Fruit fly (Drosophila melanogaster): Measurements from ENCODE around the gene Sfp24Bb.

Sfp24Bb gene

DNA sequence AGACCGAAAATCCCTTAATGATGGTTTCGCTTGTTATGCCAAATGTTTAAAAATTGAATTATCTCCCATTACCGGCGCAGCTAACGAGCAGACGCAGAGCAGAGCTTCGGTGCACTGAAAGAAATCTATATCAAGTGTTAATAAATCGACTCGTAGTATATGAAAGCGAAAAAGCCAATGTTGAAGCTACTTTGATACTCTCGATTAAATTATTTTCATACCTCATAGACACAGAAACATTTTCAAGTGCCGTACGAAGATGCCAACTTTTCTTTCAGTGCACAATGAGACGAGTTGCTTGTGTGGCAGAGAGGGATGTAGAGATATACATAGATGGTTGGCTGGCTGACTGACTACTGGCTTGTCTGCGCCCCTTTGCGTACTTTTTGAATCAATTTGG, 6.2 kb upstream of the Sfp24Bb start (continued):
- TF ChIP-seq hb (GFP tag; IDR thresholded peaks at IDR 0.05; ENCODE audit: partially characterized antibody) (no peak), CG15073 (GFP tag; optimal IDR thresholded peaks at IDR 0.05) (no peak), CG33557 (GFP tag; optimal IDR thresholded peaks at IDR 0.05) (no peak), zen2 (GFP tag; IDR thresholded peaks at IDR 0.05; ENCODE audit: partially characterized antibody) (no peak), HHEX (GFP tag; optimal IDR thresholded peaks at IDR 0.05) (no peak), Spps (tag; optimal IDR thresholded peaks at IDR 0.05) (peak; percentile 3), D (optimal IDR thresholded peaks at IDR 0.05) (no peak), D (GFP tag; optimal IDR thresholded peaks at IDR 0.05) (peak; percentile 40), Gsc (GFP tag; IDR thresholded peaks at IDR 0.05) (no peak), lola (GFP tag; optimal IDR thresholded peaks at IDR 0.05) (peak in 1 of 3 experiments; percentile 72), nau (GFP tag; optimal IDR thresholded peaks at IDR 0.05) (no peak), CG8089 (GFP tag; optimal IDR thresholded peaks at IDR 0.05) (no peak), ato (GFP tag; IDR thresholded peaks at IDR 0.05; ENCODE audit: partially characterized antibody) (no peak), Xrp1 (GFP tag; IDR thresholded peaks at IDR 0.05) (peak; percentile 73), klu (GFP tag; IDR thresholded peaks at IDR 0.05) (no peak), BtbVII (GFP tag; optimal IDR thresholded peaks at IDR 0.05) (no peak), CG1647 (GFP tag; optimal IDR thresholded peaks at IDR 0.05) (no peak), caup (GFP tag; optimal IDR thresholded peaks at IDR 0.05; ENCODE audit: severe bottlenecking) (no peak), CG8388 (GFP tag; optimal IDR thresholded peaks at IDR 0.05) (peak; percentile 39), CG6689 (GFP tag; IDR thresholded peaks at IDR 0.05) (peak; percentile 42), CG4360 (GFP tag; IDR thresholded peaks at IDR 0.05) (no peak), lab (GFP tag; optimal IDR thresholded peaks at IDR 0.05) (no peak), E2f1 (GFP tag; IDR thresholded peaks at IDR 0.05) (peak; percentile 46; the same call in 1 of the 2 replicates), ac (GFP tag; optimal IDR thresholded peaks at IDR 0.05) (no peak), pho (GFP tag; optimal IDR thresholded peaks at IDR 0.05) (no peak), CG31441 (GFP tag; IDR thresholded peaks at IDR 0.05) (peak; percentile 48; the same call in 1 of the 2 replicates), ems (GFP tag; optimal IDR thresholded peaks at IDR 0.05) (no peak), Side (GFP tag; optimal IDR thresholded peaks at IDR 0.05) (peak; percentile 17), sima (GFP tag; optimal IDR thresholded peaks at IDR 0.05) (no peak), CG17612 (GFP tag; IDR thresholded peaks at IDR 0.05) (no peak), jigr1 (GFP tag; IDR thresholded peaks at IDR 0.05) (no peak), CG9817 (tag; optimal IDR thresholded peaks at IDR 0.05) (peak; percentile 4), MTF-1 (GFP tag; optimal IDR thresholded peaks at IDR 0.05; ENCODE audit: borderline replicate concordance) (no peak), onecut (GFP tag; IDR thresholded peaks at IDR 0.05) (peak; percentile 49; the same call in 1 of the 2 replicates), CG30431 (GFP tag; optimal IDR thresholded peaks at IDR 0.05) (peak; percentile 24), Taf1 (GFP tag; IDR thresholded peaks at IDR 0.05) (no peak), ttk (GFP tag; IDR thresholded peaks at IDR 0.05) (0 out of 2 replicates have a peak, but pooled peaks have one; percentile 20), ken (GFP tag; IDR thresholded peaks at IDR 0.05) (no peak), salm (tag; optimal IDR thresholded peaks at IDR 0.05) (no peak), CG32532 (GFP tag; IDR thresholded peaks at IDR 0.05) (no peak), CG12769 (tag; optimal IDR thresholded peaks at IDR 0.05) (no peak), CG17802 (tag; optimal IDR thresholded peaks at IDR 0.05) (peak; percentile 15), CG13123 (GFP tag; optimal IDR thresholded peaks at IDR 0.05) (no peak), NC2β (GFP tag; optimal IDR thresholded peaks at IDR 0.05) (no peak), Aef1 (GFP tag; IDR thresholded peaks at IDR 0.05) (0 out of 3 replicates have a peak, but pooled peaks have one; percentile 12), CG4707 (GFP tag; optimal IDR thresholded peaks at IDR 0.05) (no peak), CG7372 (GFP tag; IDR thresholded peaks at IDR 0.05) (0 out of 2 replicates have a peak, but pooled peaks have one; percentile 34), ATbp (GFP tag; optimal IDR thresholded peaks at IDR 0.05) (peak; percentile 17), cas (GFP tag; IDR thresholded peaks at IDR 0.05) (no peak), dati (GFP tag; IDR thresholded peaks at IDR 0.05) (no peak), jing (GFP tag; optimal IDR thresholded peaks at IDR 0.05) (peak; percentile 33)

Measured in whole organism, embryonic.